Fruit fly (Drosophila melanogaster) whole organism, embryonic: Measurements from ENCODE around the gene CG5171.

Experiments used
- Atf3 ChIP-seq: fragments of 200-800 bp; sonication (Bioruptor generic); optimal IDR thresholded peaks from 3 replicates; lab custom pipeline; 2016; ENCODE audit warnings: missing biosample characterization, missing genetic modification characterization
- Bdp1 ChIP-seq: fragments of 200-800 bp; sonication (Bioruptor generic); optimal IDR thresholded peaks from 3 replicates; lab custom pipeline; 2016; ENCODE audit warnings: missing biosample characterization, missing genetic modification characterization
- CG10267 ChIP-seq: fragments of 200-800 bp; sonication (Bioruptor generic); optimal IDR thresholded peaks from 2 replicates; lab custom pipeline; 2018; ENCODE audit warnings: missing biosample characterization, mild to moderate bottlenecking, missing genetic modification characterization, moderate library complexity
- CG10462 ChIP-seq: fragments of 200-800 bp; sonication (Bioruptor generic); optimal IDR thresholded peaks from 2 replicates; lab custom pipeline; 2016; ENCODE audit warnings: missing biosample characterization, missing genetic modification characterization
- CG11398 ChIP-seq: fragments of 200-800 bp; sonication (Bioruptor generic); optimal IDR thresholded peaks from 2 replicates; lab custom pipeline; 2016; ENCODE audit warnings: missing biosample characterization, missing genetic modification characterization
- CG11504 ChIP-seq: fragments of 200-800 bp; sonication (Bioruptor generic); optimal IDR thresholded peaks from 3 replicates; lab custom pipeline; 2019; ENCODE audit warnings: missing biosample characterization, mild to moderate bottlenecking, missing genetic modification characterization, moderate library complexity
- CG11695 ChIP-seq: fragments of 200-800 bp; sonication (Bioruptor generic); IDR thresholded peaks from 3 replicates; pipeline ENCODE4 v1.3.6; 2022; ENCODE audit warnings: missing biosample characterization, missing genetic modification characterization
- CG12769 ChIP-seq: fragments of 200-800 bp; sonication (Bioruptor generic); optimal IDR thresholded peaks from 2 replicates; lab custom pipeline; 2019; ENCODE audit warnings: missing biosample characterization, mild to moderate bottlenecking, missing genetic modification characterization, moderate library complexity
- CG13123 ChIP-seq: fragments of 200-800 bp; sonication (Bioruptor generic); optimal IDR thresholded peaks from 2 replicates; lab custom pipeline; 2016; ENCODE audit warnings: missing biosample characterization, missing genetic modification characterization
- CG14014 ChIP-seq: fragments of 200-800 bp; sonication (Bioruptor generic); IDR thresholded peaks from 2 replicates; pipeline ENCODE4 v1.3.6; 2022; ENCODE audit warnings: missing biosample characterization, missing genetic modification characterization
- CG14667 ChIP-seq: fragments of 200-800 bp; sonication (Bioruptor generic); IDR thresholded peaks from 2 replicates; pipeline ENCODE4 v1.3.6; 2022; ENCODE audit warnings: missing biosample characterization, missing genetic modification characterization
- CG15011 ChIP-seq: fragments of 200-800 bp; sonication (Bioruptor generic); optimal IDR thresholded peaks from 3 replicates; lab custom pipeline; 2018; ENCODE audit warnings: missing biosample characterization, mild to moderate bottlenecking, missing genetic modification characterization
- CG17328 ChIP-seq: fragments of 200-800 bp; sonication (Bioruptor generic); IDR thresholded peaks from 2 replicates; pipeline ENCODE4 v1.3.6; 2022; ENCODE audit warnings: missing biosample characterization, missing genetic modification characterization
- CG2875 ChIP-seq: fragments of 200-800 bp; sonication (Bioruptor generic); optimal IDR thresholded peaks from 2 replicates; lab custom pipeline; 2017; ENCODE audit warnings: missing biosample characterization, mild to moderate bottlenecking, missing genetic modification characterization, missing genetic modification reagents
- CG31224 ChIP-seq: fragments of 200-800 bp; sonication (Bioruptor generic); IDR thresholded peaks from 2 replicates; pipeline ENCODE4 v1.3.6; 2022; ENCODE audit warnings: missing biosample characterization, missing genetic modification characterization
- CG32532 ChIP-seq: fragments of 200-800 bp; sonication (Bioruptor generic); IDR thresholded peaks from 2 replicates; pipeline ENCODE4 v1.3.6; 2022; ENCODE audit warnings: missing biosample characterization, missing genetic modification characterization
- CG42726 ChIP-seq: fragments of 200-800 bp; sonication (Bioruptor generic); IDR thresholded peaks from 2 replicates; pipeline ENCODE4 v1.3.6; 2022; ENCODE audit warnings: missing biosample characterization, missing genetic modification characterization; ENCODE audit not compliant: partially characterized antibody
- CG8089 ChIP-seq: fragments of 200-800 bp; sonication (Bioruptor generic); optimal IDR thresholded peaks from 3 replicates; lab custom pipeline; 2016; ENCODE audit warnings: missing biosample characterization, missing genetic modification characterization
- CG9437 ChIP-seq: fragments of 200-800 bp; sonication (Bioruptor generic); optimal IDR thresholded peaks from 2 replicates; lab custom pipeline; 2018; ENCODE audit warnings: missing biosample characterization, mild to moderate bottlenecking, missing genetic modification characterization
- CG9797 ChIP-seq: fragments of 200-800 bp; sonication (Bioruptor generic); optimal IDR thresholded peaks from 3 replicates; lab custom pipeline; 2018; ENCODE audit warnings: missing biosample characterization, mild to moderate bottlenecking, missing genetic modification characterization
- CG9876 ChIP-seq: fragments of 200-800 bp; sonication (Bioruptor generic); optimal IDR thresholded peaks from 2 replicates; lab custom pipeline; 2016; ENCODE audit warnings: missing biosample characterization, missing genetic modification characterization
- D ChIP-seq, 2 experiments: fragments of 200-800 bp in 1 of 2; fragments of >200 bp in 1 of 2; sonication (Bioruptor generic) in 1 of 2; optimal IDR thresholded peaks; 2 replicates in 1 of 2; 3 replicates in 1 of 2; lab custom pipeline; 2017; ENCODE audit warnings: mild to moderate bottlenecking in 1 of 2, missing biosample characterization in 1 of 2, missing genetic modification characterization in 1 of 2, missing genetic modification reagents in 1 of 2
- D19B ChIP-seq: fragments of 200-800 bp; sonication (Bioruptor generic); optimal IDR thresholded peaks from 2 replicates; lab custom pipeline; 2017; ENCODE audit warnings: missing biosample characterization, mild to moderate bottlenecking, missing genetic modification characterization
- Deaf1 ChIP-seq: fragments of 200-800 bp; optimal IDR thresholded peaks from 3 replicates; lab custom pipeline; 2019; ENCODE audit warnings: missing biosample characterization, mild to moderate bottlenecking, missing genetic modification characterization, moderate library complexity
- Drgx ChIP-seq: fragments of 200-800 bp; sonication (Bioruptor generic); IDR thresholded peaks from 2 replicates; pipeline ENCODE4 v1.3.6; 2022; ENCODE audit warnings: missing biosample characterization, missing genetic modification characterization
- Hsf ChIP-seq: fragments of 200-800 bp; sonication (Bioruptor generic); optimal IDR thresholded peaks from 3 replicates; lab custom pipeline; 2016; ENCODE audit warnings: missing biosample characterization, missing genetic modification characterization
- Meics ChIP-seq: fragments of 200-800 bp; sonication (Bioruptor generic); optimal IDR thresholded peaks from 2 replicates; lab custom pipeline; 2017; ENCODE audit warnings: missing biosample characterization, mild to moderate bottlenecking, missing genetic modification characterization
- NC2β ChIP-seq: fragments of 200-800 bp; sonication (Bioruptor generic); optimal IDR thresholded peaks from 2 replicates; lab custom pipeline; 2016; ENCODE audit warnings: missing biosample characterization, missing genetic modification characterization
- Usf ChIP-seq: fragments of 200-800 bp; sonication (Bioruptor generic); optimal IDR thresholded peaks from 2 replicates; lab custom pipeline; 2017; ENCODE audit warnings: missing genotype, missing biosample characterization, missing genetic modification characterization
- abd-A ChIP-seq: fragments of 200-800 bp; sonication (Bioruptor generic); optimal IDR thresholded peaks from 3 replicates; lab custom pipeline; 2019; ENCODE audit warnings: missing biosample characterization, mild to moderate bottlenecking, missing genetic modification characterization, moderate library complexity
- ase ChIP-seq: fragments of 200-800 bp; sonication (Bioruptor generic); IDR thresholded peaks from 3 replicates; pipeline ENCODE4 v1.3.6; 2022; ENCODE audit warnings: missing biosample characterization, missing genetic modification characterization
- ato ChIP-seq: fragments of 200-800 bp; sonication (Bioruptor generic); IDR thresholded peaks from 2 replicates; pipeline ENCODE4 v1.3.6; 2022; ENCODE audit warnings: missing biosample characterization, missing genetic modification characterization; ENCODE audit not compliant: partially characterized antibody
- crp ChIP-seq, 2 experiments: fragments of 200-800 bp; sonication (Bioruptor generic); optimal IDR thresholded peaks; 2 replicates in 1 of 2; 3 replicates in 1 of 2; lab custom pipeline; 2017; ENCODE audit warnings: missing biosample characterization in 2 of 2, missing genetic modification characterization in 2 of 2, mild to moderate bottlenecking in 1 of 2, moderate library complexity in 1 of 2
- gro ChIP-seq: fragments of 200-800 bp; sonication (Bioruptor generic); optimal IDR thresholded peaks from 2 replicates; lab custom pipeline; 2016; ENCODE audit warnings: missing biosample characterization, missing genetic modification characterization
- hbn ChIP-seq: fragments of 200-800 bp; sonication (Bioruptor generic); IDR thresholded peaks from 2 replicates; pipeline ENCODE4 v1.3.6; 2022; ENCODE audit warnings: missing biosample characterization, missing genetic modification characterization; ENCODE audit not compliant: partially characterized antibody
- insv ChIP-seq, 2 experiments: fragments of 200-800 bp; sonication (Bioruptor generic); optimal IDR thresholded peaks; 3 replicates each; lab custom pipeline; 2016 to 2018; ENCODE audit warnings: missing biosample characterization in 2 of 2, missing genetic modification characterization in 2 of 2
- sima ChIP-seq: fragments of 200-800 bp; sonication (Bioruptor generic); optimal IDR thresholded peaks from 2 replicates; lab custom pipeline; 2016; ENCODE audit warnings: missing biosample characterization, missing genetic modification characterization
- so ChIP-seq: fragments of 200-800 bp; sonication (Bioruptor generic); IDR thresholded peaks from 3 replicates; pipeline ENCODE4 v1.3.6; 2022; ENCODE audit warnings: missing biosample characterization, missing genetic modification characterization
- tap ChIP-seq: fragments of 200-800 bp; optimal IDR thresholded peaks from 3 replicates; lab custom pipeline; 2019; ENCODE audit warnings: missing biosample characterization, mild to moderate bottlenecking, missing genetic modification characterization, moderate library complexity
- ttk ChIP-seq: fragments of 200-800 bp; sonication (Bioruptor generic); IDR thresholded peaks from 2 replicates; pipeline ENCODE4 v2.1.2; 2022; ENCODE audit warnings: missing biosample characterization, missing genetic modification characterization
- z ChIP-seq: fragments of 200-800 bp; sonication (Bioruptor generic); IDR thresholded peaks from 3 replicates; pipeline ENCODE4 v1.3.6; 2022; ENCODE audit warnings: missing biosample characterization, missing genetic modification characterization

CG5171 gene

dm6 chr2L:7424907-7425689 lies 24.0 kb downstream of the CG5171 start (continued):
- TF ChIP-seq z (GFP tag; lab: Robert Waterston, UW) (no peak), sima (GFP tag; lab: Kevin White, UChicago) (no peak), Meics (GFP tag; lab: Kevin White, UChicago) (peak; percentile 81), abd-A (tag; lab: Kevin White, UChicago) (no peak), CG13123 (GFP tag; lab: Kevin White, UChicago) (no peak), so (peak; percentile 43; the same call in 1 of the 3 replicates), CG17328 (GFP tag; lab: Robert Waterston, UW) (0 out of 2 replicates have a peak, but pooled peaks have one; percentile 34), CG8089 (GFP tag; lab: Kevin White, UChicago) (no peak), CG42726 (no peak), Bdp1 (GFP tag; lab: Kevin White, UChicago) (no peak), CG11695 (GFP tag; lab: Robert Waterston, UW) (0 out of 3 replicates have a peak, but pooled peaks have one; percentile 21), hbn (GFP tag; lab: Robert Waterston, UW) (no peak), CG9437 (GFP tag; lab: Kevin White, UChicago) (no peak), CG14014 (GFP tag; lab: Robert Waterston, UW) (peak; percentile 81), crp (GFP tag; optimal IDR thresholded peaks at IDR 0.05; lab: Kevin White, UChicago) (no peak), Usf (GFP tag; lab: Kevin White, UChicago) (no peak), Deaf1 (tag; lab: Kevin White, UChicago) (no peak), D19B (peak; percentile 55), CG11504 (tag; lab: Kevin White, UChicago) (peak; percentile 9), CG12769 (tag; lab: Kevin White, UChicago) (peak; percentile 89), NC2β (no peak), gro (GFP tag; lab: Kevin White, UChicago) (peak; percentile 88), ttk (GFP tag; lab: Robert Waterston, UW) (no peak), CG31224 (GFP tag; lab: Robert Waterston, UW) (peak; percentile 73), CG32532 (GFP tag; lab: Robert Waterston, UW) (peak; percentile 93), tap (tag; lab: Kevin White, UChicago) (no peak), D (optimal IDR thresholded peaks at IDR 0.05; lab: Kevin White, UChicago) (no peak), D (GFP tag; optimal IDR thresholded peaks at IDR 0.05; lab: Kevin White, UChicago) (no peak), ase (0 out of 3 replicates have a peak, but pooled peaks have one; percentile 8), Atf3 (peak; percentile 28), CG9876 (GFP tag; lab: Kevin White, UChicago) (peak; percentile 52), CG14667 (GFP tag; lab: Robert Waterston, UW) (peak; percentile 31; the same call in 1 of the 2 replicates), ato (GFP tag; lab: Robert Waterston, UW) (no peak), Hsf (peak; percentile 68), CG11398 (GFP tag; lab: Kevin White, UChicago) (no peak), Drgx (GFP tag; lab: Robert Waterston, UW) (peak; percentile 87), CG10462 (no peak), CG10267 (tag; lab: Kevin White, UChicago) (no peak), CG2875 (GFP tag; lab: Kevin White, UChicago) (no peak), insv (GFP tag; optimal IDR thresholded peaks at IDR 0.05; lab: Kevin White, UChicago) (no peak), CG9797 (no peak), CG15011 (GFP tag; lab: Kevin White, UChicago) (peak; percentile 38)
